Worm (Caenorhabditis elegans): Measurements from ENCODE around the gene lpr-6.

ce11 chrX:11109200-11109599 is 49.4 kb downstream of the lpr-6 start, which contains the start of gene grd-1:
- TF ChIP-seq unc-86 (tag; optimal IDR thresholded peaks at IDR 0.05): no peak
- TF ChIP-seq hlh-6 (tag; optimal IDR thresholded peaks at IDR 0.05): no peak
- TF ChIP-seq sox-4 (tag; optimal IDR thresholded peaks at IDR 0.05): no peak
- TF ChIP-seq nfya-1 (tag; optimal IDR thresholded peaks at IDR 0.05): no peak
- no peak for TF ChIP-seq lim-6 (tag; optimal IDR thresholded peaks at IDR 0.05)
